Worm (Caenorhabditis elegans): ENCODE data around the gene C47E12.9.

C47E12.9 gene

DNA sequence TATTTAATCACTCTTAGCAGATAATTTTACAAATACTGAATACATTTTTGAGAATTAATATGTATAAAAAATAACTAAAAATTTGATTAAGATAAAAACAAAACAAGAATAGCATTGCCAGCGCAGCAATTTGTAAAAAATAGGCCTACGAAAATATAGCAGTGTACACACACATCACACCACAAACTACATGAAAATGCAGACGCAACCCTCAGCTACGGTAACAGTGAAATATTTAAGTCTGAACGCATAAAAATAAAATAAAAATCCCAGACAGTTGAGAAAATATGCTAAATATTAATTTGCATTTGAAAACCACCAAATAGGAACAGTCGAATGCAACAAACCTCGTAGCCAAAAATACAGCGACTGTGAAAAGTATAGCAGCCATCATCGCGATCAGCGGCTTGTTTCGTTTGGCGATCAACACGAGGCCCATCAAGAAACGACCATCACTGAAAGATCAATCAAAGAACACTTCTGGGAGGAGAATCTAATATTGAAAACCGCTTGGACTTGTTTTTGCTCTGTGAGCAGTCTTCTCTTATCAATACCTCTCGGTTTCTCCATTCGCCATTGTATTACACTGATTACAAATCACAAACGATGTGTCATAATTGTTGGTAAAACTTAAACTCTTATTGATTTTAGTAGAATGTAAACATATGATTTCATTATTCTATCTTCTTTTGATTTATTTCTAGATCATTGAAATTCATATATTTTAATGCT, 24.2 kb downstream of the C47E12.9 start, which contains the start of gene pyp-1 (continued):
- TF ChIP-seq mdl-1 (tag; optimal IDR thresholded peaks at IDR 0.05): peak in 1 of 2 experiments; percentile 28
- no peak for TF ChIP-seq ceh-90 (tag; optimal IDR thresholded peaks at IDR 0.05)
- TF ChIP-seq snpc-4 (tag; optimal IDR thresholded peaks at IDR 0.05): no peak
- no peak for TF ChIP-seq fkh-4 (tag; optimal IDR thresholded peaks at IDR 0.05; ENCODE audit: borderline replicate concordance)
- TF ChIP-seq lir-3 (tag; optimal IDR thresholded peaks at IDR 0.05; ENCODE audit: poor library complexity): no peak
- TF ChIP-seq elt-3 (tag; optimal IDR thresholded peaks at IDR 0.05): no peak
- TF ChIP-seq rnt-1 (tag; optimal IDR thresholded peaks at IDR 0.05): peak; percentile 12
- no peak for TF ChIP-seq unc-30 (tag; optimal IDR thresholded peaks at IDR 0.05)
- TF ChIP-seq sptf-1 (tag; optimal IDR thresholded peaks at IDR 0.05): no peak
- no peak for TF ChIP-seq unc-86 (tag; optimal IDR thresholded peaks at IDR 0.05)
- no peak for TF ChIP-seq aly-2 (tag; optimal IDR thresholded peaks at IDR 0.05)
- peak; percentile 20 for TF ChIP-seq elt-2 (tag; optimal IDR thresholded peaks at IDR 0.05)
- TF ChIP-seq vab-15 (tag; optimal IDR thresholded peaks at IDR 0.05): no peak
- TF ChIP-seq fos-1 (tag; optimal IDR thresholded peaks at IDR 0.05): no peak

ce11 chrIV:10001748-10002147, 27.3 kb downstream of the C47E12.9 start, which contains the start of gene C47E12.3:
Gene C47E12.3 (minus strand): TSS chrIV:10001848.
- no peak for TF ChIP-seq irx-1 (tag; optimal IDR thresholded peaks at IDR 0.05)
- no peak for TF ChIP-seq lsy-2 (tag; optimal IDR thresholded peaks at IDR 0.05)
- no peak for TF ChIP-seq sptf-1 (tag; optimal IDR thresholded peaks at IDR 0.05)
- TF ChIP-seq lin-14 (GFP tag; optimal IDR thresholded peaks at IDR 0.05): no peak
- no peak for TF ChIP-seq ceh-82 (tag; optimal IDR thresholded peaks at IDR 0.05)
- TF ChIP-seq vab-15 (tag; optimal IDR thresholded peaks at IDR 0.05): no peak
- no peak for TF ChIP-seq pqm-1 (tag; optimal IDR thresholded peaks at IDR 0.05)
- TF ChIP-seq zip-4 (GFP tag; optimal IDR thresholded peaks at IDR 0.05): no peak
- no peak for TF ChIP-seq ceh-90 (tag; optimal IDR thresholded peaks at IDR 0.05)
- TF ChIP-seq lin-15B (tag; optimal IDR thresholded peaks at IDR 0.05): no peak
- no peak for TF ChIP-seq nhr-84 (tag; optimal IDR thresholded peaks at IDR 0.05)
- no peak for TF ChIP-seq mdl-1 (tag; optimal IDR thresholded peaks at IDR 0.05)
- TF ChIP-seq hlh-17 (GFP tag; optimal IDR thresholded peaks at IDR 0.05; ENCODE audit: borderline replicate concordance): no peak
- no peak for TF ChIP-seq dsc-1 (tag; optimal IDR thresholded peaks at IDR 0.05)
- TF ChIP-seq hpl-2 (GFP tag; optimal IDR thresholded peaks at IDR 0.05): no peak
- TF ChIP-seq nhr-11 (tag; optimal IDR thresholded peaks at IDR 0.05): no peak
- TF ChIP-seq jun-1 (tag; optimal IDR thresholded peaks at IDR 0.05): no peak
- no peak for TF ChIP-seq fkh-8 (tag; optimal IDR thresholded peaks at IDR 0.05)

DNA sequence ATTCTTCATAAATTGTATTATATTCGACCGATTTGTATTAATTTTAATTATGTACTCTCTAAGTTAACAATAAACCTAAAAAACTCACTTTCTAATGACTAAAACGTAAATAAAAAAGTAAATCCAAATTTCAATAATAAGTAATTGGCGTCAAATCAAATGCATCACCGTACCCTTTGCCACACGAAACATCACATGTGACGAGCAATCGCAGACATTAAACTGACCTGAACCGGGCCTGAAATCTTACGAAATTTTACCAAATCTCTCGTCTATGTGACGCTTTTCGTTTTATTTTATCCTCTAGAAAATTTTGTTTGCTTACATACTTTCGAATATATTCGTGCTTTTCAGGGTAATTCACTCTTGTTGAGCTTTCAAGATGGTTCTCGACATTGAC, 28.9 kb downstream of the C47E12.9 start, which contains the start of the genes C47E12.2 and sars-1:
TSS of gene C47E12.2 (minus strand) at position 131 of the 400 bp plus-strand sequence.
TSS of gene sars-1 (plus strand) at position 355 of the 400 bp plus-strand sequence.
- no peak for TF ChIP-seq ztf-4 (tag; optimal IDR thresholded peaks at IDR 0.05)
- no peak for TF ChIP-seq egl-27 (tag; optimal IDR thresholded peaks at IDR 0.05)
- no peak for TF ChIP-seq ama-1 (optimal IDR thresholded peaks at IDR 0.05)
- TF ChIP-seq lin-35 (GFP tag; optimal IDR thresholded peaks at IDR 0.05): peak; percentile 31 to 47
- peak; percentile 37 for TF ChIP-seq snu-23 (GFP tag; optimal IDR thresholded peaks at IDR 0.05)
- TF ChIP-seq F16B12.6 (tag; optimal IDR thresholded peaks at IDR 0.05): peak; percentile 87
- TF ChIP-seq unc-130 (tag; optimal IDR thresholded peaks at IDR 0.05): no peak
- TF ChIP-seq lin-15B (tag; optimal IDR thresholded peaks at IDR 0.05): peak; percentile 20
- peak; percentile 81 to 96 for TF ChIP-seq lsy-2 (tag; optimal IDR thresholded peaks at IDR 0.05)
- TF ChIP-seq elt-3 (tag; optimal IDR thresholded peaks at IDR 0.05): no peak
- peak; percentile 82 for TF ChIP-seq skn-1 (tag; optimal IDR thresholded peaks at IDR 0.05)
- peak; percentile 22 for TF ChIP-seq nhr-47 (tag; optimal IDR thresholded peaks at IDR 0.05)
- TF ChIP-seq efl-1 (optimal IDR thresholded peaks at IDR 0.05): peak; percentile 37 to 44
- TF ChIP-seq efl-1 (GFP tag; optimal IDR thresholded peaks at IDR 0.05 in 1 of 2): peak; percentile 27 to 94
- TF ChIP-seq mdl-1 (tag; optimal IDR thresholded peaks at IDR 0.05): peak in 1 of 2 experiments; percentile 12
- TF ChIP-seq fkh-8 (tag; optimal IDR thresholded peaks at IDR 0.05): no peak
- TF ChIP-seq ceh-82 (tag; optimal IDR thresholded peaks at IDR 0.05): peak in 1 of 3 experiments; percentile 24
- TF ChIP-seq nhr-71 (tag; optimal IDR thresholded peaks at IDR 0.05): peak; percentile 9
- TF ChIP-seq dpl-1 (GFP tag; optimal IDR thresholded peaks at IDR 0.05): peak in 2 of 3 experiments; percentile 11 to 46

Measured in whole organism, L1 larva.